Fruit fly (Drosophila melanogaster) Kc167 (cell line): Measurements from ENCODE around the gene Atox1.

Experiments used
- Myc ChIP-seq: fragments of >200 bp; optimal IDR thresholded peaks from 2 replicates; lab custom pipeline; 2017; ENCODE audit warnings: missing external identifiers
- h ChIP-seq: fragments of >200 bp; optimal IDR thresholded peaks from 3 replicates; lab custom pipeline; 2018; ENCODE audit warnings: missing external identifiers
- psq ChIP-seq: fragments of >200 bp; optimal IDR thresholded peaks from 2 replicates; lab custom pipeline; 2017; ENCODE audit warnings: missing external identifiers
- ttk ChIP-seq: sonication (Bioruptor generic); optimal IDR thresholded peaks from 2 replicates; lab custom pipeline; 2017; ENCODE audit warnings: missing external identifiers

dm6 chr3L:21617354-21617753 is 23.4 kb upstream of the Atox1 start, which contains the start of the genes S1P and CG11307:
- TF ChIP-seq psq = no peak
- no peak for TF ChIP-seq ttk (lab: Kevin White, UChicago)
- TF ChIP-seq Myc (lab: Kevin White, UChicago) = no peak
- no peak for TF ChIP-seq h (lab: Kevin White, UChicago)
